Fruit fly (Drosophila melanogaster): ENCODE measurements around the gene RpL32.

dm6 chr3R:30083215-30083614, 37.3 kb upstream of the RpL32 start:
- no peak for TF ChIP-seq usp (GFP tag; optimal IDR thresholded peaks at IDR 0.05)
- no peak for TF ChIP-seq CG8478 (optimal IDR thresholded peaks at IDR 0.05)
- TF ChIP-seq Dll (optimal IDR thresholded peaks at IDR 0.05), result no peak

Data from whole organism.